Fruit fly (Drosophila melanogaster) whole organism, wandering third instar larva: Measurements from ENCODE around the gene CG8420.

Experiments used
- Abd-B ChIP-seq: fragments of >200 bp; optimal IDR thresholded peaks from 2 replicates; lab custom pipeline; 2017; ENCODE audit warnings: missing biosample characterization, missing genetic modification characterization
- CG32264 ChIP-seq: fragments of 200-800 bp; sonication (Bioruptor generic); optimal IDR thresholded peaks from 2 replicates; lab custom pipeline; 2016; ENCODE audit warnings: missing biosample characterization, missing genetic modification characterization
- CG9705 ChIP-seq: fragments of 200-800 bp; sonication (Bioruptor generic); optimal IDR thresholded peaks from 2 replicates; lab custom pipeline; 2018; ENCODE audit warnings: missing biosample characterization, mild to moderate bottlenecking, missing genetic modification characterization
- CrebA ChIP-seq: fragments of 200-800 bp; sonication (Bioruptor generic); optimal IDR thresholded peaks from 2 replicates; lab custom pipeline; 2016; ENCODE audit warnings: missing biosample characterization, mild to moderate bottlenecking, missing genetic modification characterization, borderline replicate concordance
- Dfd ChIP-seq: fragments of >200 bp; optimal IDR thresholded peaks from 2 replicates; lab custom pipeline; 2017; ENCODE audit warnings: missing biosample characterization, missing genetic modification characterization
- Dif ChIP-seq: fragments of 200-275, 200-300 bp; sonication (Bioruptor generic); optimal IDR thresholded peaks from 2 replicates; lab custom pipeline; 2018; ENCODE audit warnings: missing biosample characterization, missing genetic modification characterization; ENCODE audit not compliant: partially characterized antibody
- GATAd ChIP-seq: sonication (Bioruptor generic); optimal IDR thresholded peaks from 2 replicates; lab custom pipeline; 2016; ENCODE audit warnings: missing biosample characterization, missing genetic modification characterization
- HLH106 ChIP-seq: fragments of 200-800 bp; optimal IDR thresholded peaks from 3 replicates; lab custom pipeline; 2019; ENCODE audit warnings: missing biosample characterization, mild to moderate bottlenecking, missing genetic modification characterization, moderate library complexity
- Hnf4 ChIP-seq: fragments of 200-800 bp; sonication (Bioruptor generic); optimal IDR thresholded peaks from 2 replicates; lab custom pipeline; 2016; ENCODE audit warnings: missing biosample characterization, mild to moderate bottlenecking, missing genetic modification characterization
- Hr78 ChIP-seq: fragments of >200 bp; optimal IDR thresholded peaks from 2 replicates; lab custom pipeline; 2017; ENCODE audit warnings: missing biosample characterization, missing genetic modification characterization
- Hr83 ChIP-seq: fragments of 200-300 bp; sonication (Bioruptor generic); optimal IDR thresholded peaks from 2 replicates; lab custom pipeline; 2016; ENCODE audit warnings: missing biosample characterization, mild to moderate bottlenecking, missing genetic modification characterization, moderate library complexity; ENCODE audit not compliant: poor library complexity, severe bottlenecking
- Jra ChIP-seq: sonication (Bioruptor generic); optimal IDR thresholded peaks from 2 replicates; lab custom pipeline; 2016; ENCODE audit warnings: missing biosample characterization, missing genetic modification characterization
- Mio ChIP-seq: sonication (Bioruptor generic); optimal IDR thresholded peaks from 2 replicates; lab custom pipeline; 2016; ENCODE audit warnings: missing biosample characterization, missing genetic modification characterization
- Myc ChIP-seq: fragments of >200 bp; optimal IDR thresholded peaks from 2 replicates; lab custom pipeline; 2017
- N ChIP-seq: fragments of >200 bp; optimal IDR thresholded peaks from 2 replicates; lab custom pipeline; 2018; ENCODE audit warnings: missing biosample characterization, missing external identifiers, missing genetic modification characterization
- OdsH ChIP-seq: fragments of 200-800 bp; sonication (Bioruptor generic); optimal IDR thresholded peaks from 2 replicates; lab custom pipeline; 2016; ENCODE audit warnings: missing biosample characterization, mild to moderate bottlenecking, missing genetic modification characterization
- Rel ChIP-seq, 2 experiments: fragments of 200-800 bp; sonication (Bioruptor generic) in 1 of 2; optimal IDR thresholded peaks; 2 replicates in 1 of 2; 3 replicates in 1 of 2; lab custom pipeline; 2016 to 2019; ENCODE audit warnings: mild to moderate bottlenecking in 2 of 2, missing biosample characterization in 2 of 2, missing genetic modification characterization in 2 of 2, moderate library complexity in 1 of 2
- Sp1 ChIP-seq: fragments of 200-800 bp; sonication (Bioruptor generic); optimal IDR thresholded peaks from 3 replicates; lab custom pipeline; 2019; ENCODE audit warnings: missing biosample characterization, mild to moderate bottlenecking, missing genetic modification characterization, moderate library complexity
- Vsx2 ChIP-seq: fragments of 200-300, 225-300 bp; sonication (Bioruptor generic); optimal IDR thresholded peaks from 2 replicates; lab custom pipeline; 2018; ENCODE audit warnings: missing biosample characterization, missing genetic modification characterization; ENCODE audit not compliant: partially characterized antibody
- br ChIP-seq: fragments of 200-800 bp; sonication (Bioruptor generic); optimal IDR thresholded peaks from 2 replicates; lab custom pipeline; 2016; ENCODE audit warnings: missing biosample characterization, missing genetic modification characterization
- brk ChIP-seq: fragments of 200-800 bp; sonication (Bioruptor generic); optimal IDR thresholded peaks from 2 replicates; lab custom pipeline; 2016; ENCODE audit warnings: missing biosample characterization, mild to moderate bottlenecking, missing genetic modification characterization
- dl ChIP-seq, 2 experiments: fragments of 175-275, 200-275 bp in 1 of 2; fragments of 200-275 bp in 1 of 2; sonication (Bioruptor generic); optimal IDR thresholded peaks; lab custom pipeline; 2018; ENCODE audit warnings: mild to moderate bottlenecking in 2 of 2, missing biosample characterization in 2 of 2, missing genetic modification characterization in 2 of 2, moderate library complexity in 2 of 2; ENCODE audit not compliant: partially characterized antibody in 2 of 2, insufficient read depth in 1 of 2
- dmrt93B ChIP-seq: fragments of 200-800 bp; sonication (Bioruptor generic); optimal IDR thresholded peaks from 2 replicates; lab custom pipeline; 2018; ENCODE audit warnings: missing biosample characterization, mild to moderate bottlenecking, missing genetic modification characterization
- dsf ChIP-seq: sonication (Bioruptor generic); optimal IDR thresholded peaks from 2 replicates; lab custom pipeline; 2016; ENCODE audit warnings: missing biosample characterization, missing genetic modification characterization, borderline replicate concordance
- ey ChIP-seq: fragments of 200-800 bp; sonication (Bioruptor generic); optimal IDR thresholded peaks from 2 replicates; lab custom pipeline; 2016; ENCODE audit warnings: missing biosample characterization, missing genetic modification characterization
- foxo ChIP-seq, 2 experiments: fragments of 200-800 bp; sonication (Bioruptor generic); optimal IDR thresholded peaks; 2 replicates in 1 of 2; 3 replicates in 1 of 2; lab custom pipeline; 2016 to 2017; ENCODE audit warnings: missing biosample characterization in 2 of 2, missing genetic modification characterization in 2 of 2
- fru ChIP-seq: fragments of 200-800 bp; sonication (Bioruptor generic); optimal IDR thresholded peaks from 3 replicates; lab custom pipeline; 2016; ENCODE audit warnings: missing biosample characterization, mild to moderate bottlenecking, missing genetic modification characterization
- h ChIP-seq: fragments of 200-800 bp; sonication (Bioruptor generic); optimal IDR thresholded peaks from 3 replicates; lab custom pipeline; 2016; ENCODE audit warnings: missing biosample characterization, mild to moderate bottlenecking, missing genetic modification characterization
- jim ChIP-seq: fragments of 175-275, 200-325 bp; sonication (Bioruptor generic); optimal IDR thresholded peaks from 2 replicates; lab custom pipeline; 2016; ENCODE audit warnings: missing biosample characterization, mild to moderate bottlenecking, missing genetic modification characterization
- lola ChIP-seq: fragments of >200 bp; optimal IDR thresholded peaks from 2 replicates; lab custom pipeline; 2017; ENCODE audit warnings: missing biosample characterization, missing genetic modification characterization
- pan ChIP-seq: fragments of >200 bp; optimal IDR thresholded peaks from 2 replicates; lab custom pipeline; 2017
- psq ChIP-seq: fragments of 200-800 bp; sonication (Bioruptor generic); optimal IDR thresholded peaks from 3 replicates; lab custom pipeline; 2017; ENCODE audit warnings: missing biosample characterization, mild to moderate bottlenecking, missing genetic modification characterization, moderate library complexity
- rgr ChIP-seq: fragments of 200-800 bp; sonication (Bioruptor generic); optimal IDR thresholded peaks from 3 replicates; lab custom pipeline; 2016; ENCODE audit warnings: missing biosample characterization, mild to moderate bottlenecking, missing genetic modification characterization
- sage ChIP-seq: fragments of 200-800 bp; sonication (Bioruptor generic); optimal IDR thresholded peaks from 2 replicates; lab custom pipeline; 2016; ENCODE audit warnings: missing biosample characterization, mild to moderate bottlenecking, missing genetic modification characterization
- sv ChIP-seq: fragments of 200-800 bp; sonication (Bioruptor generic); optimal IDR thresholded peaks from 3 replicates; lab custom pipeline; 2016; ENCODE audit warnings: missing biosample characterization, missing genetic modification characterization
- tai ChIP-seq: sonication (Bioruptor generic); optimal IDR thresholded peaks from 2 replicates; lab custom pipeline; 2016; ENCODE audit warnings: missing biosample characterization, missing genetic modification characterization
- usp ChIP-seq: fragments of >200 bp; optimal IDR thresholded peaks from 2 replicates; lab custom pipeline; 2017; ENCODE audit warnings: missing biosample characterization, missing genetic modification characterization
- woc ChIP-seq: sonication (Bioruptor generic); optimal IDR thresholded peaks from 2 replicates; lab custom pipeline; 2016; ENCODE audit warnings: missing biosample characterization, mild to moderate bottlenecking, missing genetic modification characterization

The CG8420 gene

dm6 chr3R:9245576-9246200 lies 761 bp upstream of the CG8420 start, which contains the start of gene Vps15:
Vps15 (minus strand) TSS chr3R:9245869.
- peak; percentile 79 for TF ChIP-seq HLH106 (tag; lab: Kevin White, UChicago)
- TF ChIP-seq dmrt93B, result peak; percentile 25
- peak; percentile 51 for TF ChIP-seq CG9705
- no peak for TF ChIP-seq CG32264
- TF ChIP-seq Rel (GFP tag; optimal IDR thresholded peaks at IDR 0.05; lab: Kevin White, UChicago), result no peak
- TF ChIP-seq Rel (tag; optimal IDR thresholded peaks at IDR 0.05; lab: Kevin White, UChicago), result peak; percentile 37
- no peak for TF ChIP-seq usp (GFP tag; lab: Kevin White, UChicago)
- peak; percentile 73 for TF ChIP-seq ey
- TF ChIP-seq Hnf4 (GFP tag; lab: Kevin White, UChicago), result peak; percentile 86
- TF ChIP-seq br (GFP tag; lab: Kevin White, UChicago), result peak; percentile 33
- TF ChIP-seq Jra (GFP tag; lab: Kevin White, UChicago), result peak; percentile 56
- peak; percentile 75 for TF ChIP-seq h
- TF ChIP-seq Mio (GFP tag; lab: Kevin White, UChicago), result no peak
- TF ChIP-seq jim, result no peak
- peak; percentile 82 for TF ChIP-seq woc (GFP tag; lab: Kevin White, UChicago)
- peak; percentile 6 for TF ChIP-seq GATAd
- no peak for TF ChIP-seq Myc (lab: Kevin White, UChicago)
- no peak for TF ChIP-seq CrebA (GFP tag; lab: Kevin White, UChicago)
- no peak for TF ChIP-seq Dfd (GFP tag; lab: Kevin White, UChicago)
- peak; percentile 38 for TF ChIP-seq dsf
- no peak for TF ChIP-seq tai
- TF ChIP-seq dl (GFP tag; optimal IDR thresholded peaks at IDR 0.05; lab: Kevin White, UChicago; ENCODE audit: insufficient read depth in 1 of 2, partially characterized antibody in 2 of 2), result no peak
- peak; percentile 85 for TF ChIP-seq brk (GFP tag; lab: Kevin White, UChicago)
- TF ChIP-seq Abd-B (GFP tag; lab: Kevin White, UChicago), result no peak
- TF ChIP-seq Sp1 (GFP tag; lab: Kevin White, UChicago), result peak; percentile 79
- no peak for TF ChIP-seq lola (GFP tag; lab: Kevin White, UChicago)
- no peak for TF ChIP-seq Hr78 (GFP tag; lab: Kevin White, UChicago)
- no peak for TF ChIP-seq N
- peak; percentile 19 for TF ChIP-seq sv
- peak; percentile 30 for TF ChIP-seq psq (GFP tag; lab: Kevin White, UChicago)
- TF ChIP-seq Hr83, result no peak
- peak in 1 of 2 experiments; percentile 72 for TF ChIP-seq foxo (GFP tag; optimal IDR thresholded peaks at IDR 0.05; lab: Kevin White, UChicago)
- peak; percentile 73 for TF ChIP-seq OdsH
- TF ChIP-seq fru (GFP tag; lab: Kevin White, UChicago), result peak; percentile 74
- TF ChIP-seq Vsx2 (GFP tag; lab: Kevin White, UChicago), result no peak
- TF ChIP-seq rgr (GFP tag; lab: Kevin White, UChicago), result peak; percentile 71
- TF ChIP-seq sage (GFP tag; lab: Kevin White, UChicago), result peak; percentile 28
- TF ChIP-seq pan, result no peak
- no peak for TF ChIP-seq Dif (GFP tag; lab: Kevin White, UChicago)

DNA sequence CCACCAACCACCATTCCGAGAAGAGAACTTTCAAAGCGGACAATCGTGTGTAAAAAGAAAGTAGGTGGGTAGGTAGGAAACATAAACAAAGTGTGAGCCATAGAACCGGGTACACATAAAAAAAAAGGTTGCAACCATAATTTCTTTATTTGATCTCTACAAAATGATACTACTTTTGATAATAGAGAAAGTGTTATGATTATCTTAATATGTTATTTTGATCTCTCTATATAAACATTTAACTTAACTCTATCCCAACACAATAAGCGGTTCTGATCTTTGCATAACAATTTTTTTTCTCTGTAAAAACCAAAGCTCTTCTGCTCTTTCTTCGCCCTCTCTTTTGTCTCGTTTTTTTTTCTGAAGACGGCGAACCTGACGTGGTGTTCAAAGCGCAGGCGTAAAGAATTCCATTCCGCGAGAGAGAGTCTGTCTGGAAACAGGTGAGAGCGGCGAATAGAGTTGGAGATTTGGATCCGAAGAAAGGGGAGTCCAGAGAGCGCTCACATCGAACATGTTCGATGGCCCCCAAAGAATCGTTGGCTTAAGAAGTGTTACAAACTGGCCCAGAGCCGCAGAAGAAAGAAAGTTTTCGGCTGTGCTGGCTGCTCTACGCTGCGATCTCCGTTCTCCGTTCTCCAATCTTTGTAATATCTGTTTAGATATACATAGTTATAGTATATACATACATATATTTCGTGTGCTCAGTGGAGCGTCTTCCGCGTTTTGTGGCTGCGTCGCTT lies 601 bp downstream of the CG8420 start:
- TF ChIP-seq CG32264 (peak; percentile 60), CG9705 (peak; percentile 73), rgr (GFP tag; lab: Kevin White, UChicago) (peak; percentile 86), Hnf4 (GFP tag; lab: Kevin White, UChicago) (peak; percentile 78), sage (GFP tag; lab: Kevin White, UChicago) (peak; percentile 64), Hr78 (GFP tag; lab: Kevin White, UChicago) (no peak), Dfd (GFP tag; lab: Kevin White, UChicago) (no peak), Myc (lab: Kevin White, UChicago) (no peak), N (no peak), Hr83 (no peak), br (GFP tag; lab: Kevin White, UChicago) (peak; percentile 89), Rel (GFP tag; optimal IDR thresholded peaks at IDR 0.05; lab: Kevin White, UChicago) (no peak), Rel (tag; optimal IDR thresholded peaks at IDR 0.05; lab: Kevin White, UChicago) (peak; percentile 46), fru (GFP tag; lab: Kevin White, UChicago) (peak; percentile 92), tai (no peak), woc (GFP tag; lab: Kevin White, UChicago) (peak; percentile 90), psq (GFP tag; lab: Kevin White, UChicago) (peak; percentile 96), ey (peak; percentile 85), h (peak; percentile 92), dl (GFP tag; optimal IDR thresholded peaks at IDR 0.05; lab: Kevin White, UChicago; ENCODE audit: insufficient read depth in 1 of 2, partially characterized antibody in 2 of 2) (peak in 1 of 2 experiments; percentile 51), pan (no peak), Mio (GFP tag; lab: Kevin White, UChicago) (no peak), Vsx2 (GFP tag; lab: Kevin White, UChicago) (no peak), dsf (peak; percentile 23), Abd-B (GFP tag; lab: Kevin White, UChicago) (no peak), OdsH (peak; percentile 90), Dif (GFP tag; lab: Kevin White, UChicago) (peak; percentile 43), usp (GFP tag; lab: Kevin White, UChicago) (no peak), Sp1 (GFP tag; lab: Kevin White, UChicago) (peak; percentile 93), sv (peak; percentile 9), HLH106 (tag; lab: Kevin White, UChicago) (peak; percentile 86), dmrt93B (peak; percentile 66), Jra (GFP tag; lab: Kevin White, UChicago) (peak; percentile 83), GATAd (peak; percentile 5), brk (GFP tag; lab: Kevin White, UChicago) (peak; percentile 78), jim (no peak), lola (GFP tag; lab: Kevin White, UChicago) (no peak), foxo (GFP tag; optimal IDR thresholded peaks at IDR 0.05; lab: Kevin White, UChicago) (peak; percentile 22 to 88), CrebA (GFP tag; lab: Kevin White, UChicago) (no peak)
